Worm (Caenorhabditis elegans): ENCODE data around the gene C33C12.12.

DNA sequence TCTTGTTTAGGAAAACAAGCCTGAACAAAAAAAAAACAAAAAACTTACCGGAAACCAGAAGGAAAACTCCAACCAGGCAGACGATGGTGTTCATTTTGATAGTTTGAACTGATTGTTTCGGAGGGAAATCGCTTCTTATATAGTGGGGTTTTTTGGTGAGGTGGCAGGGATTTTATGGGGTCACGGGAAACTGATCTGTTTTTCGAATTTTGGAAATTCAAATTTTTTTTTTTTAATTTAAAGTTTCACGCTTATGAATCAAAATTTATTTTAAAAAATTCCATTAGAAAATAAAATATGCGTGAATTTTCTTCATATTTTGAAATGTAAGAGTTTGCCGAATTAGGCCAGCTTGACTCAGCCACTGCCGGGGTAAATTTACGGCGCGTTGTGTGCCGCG is 5.4 kb upstream of the C33C12.12 start, which contains the start of gene C33C12.7:
- TF ChIP-seq egl-27 (tag; optimal IDR thresholded peaks at IDR 0.05) (no peak), ZK546.5 (tag; optimal IDR thresholded peaks at IDR 0.05) (no peak), set-16 (GFP tag; IDR thresholded peaks at IDR 0.05) (no peak), jun-1 (tag; optimal IDR thresholded peaks at IDR 0.05) (no peak), nhr-25 (tag; optimal IDR thresholded peaks at IDR 0.05; ENCODE audit: borderline replicate concordance, insufficient read depth) (no peak), F49E8.2 (tag; optimal IDR thresholded peaks at IDR 0.05; ENCODE audit: borderline replicate concordance) (no peak), snpc-1.2 (GFP tag; IDR thresholded peaks at IDR 0.05) (no peak), dmd-6 (GFP tag; IDR thresholded peaks at IDR 0.05) (no peak), D1046.2 (GFP tag; IDR thresholded peaks at IDR 0.05) (no peak), ztf-11 (tag; optimal IDR thresholded peaks at IDR 0.05) (no peak), aly-2 (tag; optimal IDR thresholded peaks at IDR 0.05) (no peak), skn-1 (tag; optimal IDR thresholded peaks at IDR 0.05) (no peak), pha-4 (GFP tag; IDR thresholded peaks at IDR 0.05) (no peak), pha-4 (tag; optimal IDR thresholded peaks at IDR 0.05) (no peak), ces-1 (GFP tag; optimal IDR thresholded peaks at IDR 0.05) (no peak)

Measured in whole organism, L4 larva.